Worm (Caenorhabditis elegans): ENCODE results near the gene F36H5.18.

- TF ChIP-seq W03F9.2 (tag; optimal IDR thresholded peaks at IDR 0.05) (no peak), him-1 (tag; optimal IDR thresholded peaks at IDR 0.05) (no peak)
These were observed 44.8 kb upstream of the F36H5.18 start, which contains the start of gene btb-6 for ce11 chrII:1714772-1715353.
